Worm (Caenorhabditis elegans) whole organism, young adult: ENCODE data around the gene R13H7.2.
A peak's percentile ranks its signal among the peaks of the same experiment; 100 is the strongest.

Experiments
- T26A5.8 ChIP-seq: sonication (generic microtip); optimal IDR thresholded peaks from 2 replicates; lab custom pipeline; 2016; ENCODE audit warnings: missing genetic modification characterization, missing compliant biosample characterization
- mes-4 ChIP-seq: sonication (generic microtip); optimal IDR thresholded peaks from 2 replicates; lab custom pipeline; 2016; ENCODE audit warnings: missing genotype, missing genetic modification characterization, missing compliant biosample characterization
- nhr-90 ChIP-seq: sonication (generic microtip); optimal IDR thresholded peaks from 2 replicates; lab custom pipeline; 2016; ENCODE audit warnings: missing genotype, mild to moderate bottlenecking, missing genetic modification characterization, missing compliant biosample characterization
- snpc-1.1 ChIP-seq: sonication (generic microtip); optimal IDR thresholded peaks from 2 replicates; lab custom pipeline; 2017; ENCODE audit warnings: missing genetic modification characterization, mild to moderate bottlenecking, missing compliant biosample characterization, antibody characterized with exemption, moderate library complexity, missing genotype, missing genetic modification reagents; ENCODE audit not compliant: insufficient read depth
- somi-1 ChIP-seq: fragments of 200-800 bp; sonication (Bioruptor generic); optimal IDR thresholded peaks from 2 replicates; lab custom pipeline; 2018; ENCODE audit warnings: mild to moderate bottlenecking, missing genetic modification characterization, missing compliant biosample characterization
- tbx-9 ChIP-seq: sonication (generic microtip); optimal IDR thresholded peaks from 2 replicates; lab custom pipeline; 2016; ENCODE audit warnings: borderline replicate concordance, missing genetic modification characterization, inconsistent platforms, missing compliant biosample characterization
- unc-62 ChIP-seq: fragments of 150-350 bp; optimal IDR thresholded peaks from 2 replicates; lab custom pipeline; 2014; ENCODE audit warnings: missing biosample characterization, missing genetic modification reagents, missing genetic modification characterization

ce11 chrIV:6839091-6839522, 20.1 kb downstream of the R13H7.2 start:
- TF ChIP-seq T26A5.8 (tag; lab: Kevin White, UChicago): no peak
- TF ChIP-seq nhr-90 (tag; lab: Kevin White, UChicago): no peak
- no peak for TF ChIP-seq tbx-9
- no peak for TF ChIP-seq snpc-1.1 (tag; lab: Kevin White, UChicago)
- no peak for TF ChIP-seq unc-62
- TF ChIP-seq somi-1: peak; percentile 78
- TF ChIP-seq mes-4: no peak
